Comparison of ENCODE assay signal across 4 fruit fly cellular contexts in the genomic region with DNA sequence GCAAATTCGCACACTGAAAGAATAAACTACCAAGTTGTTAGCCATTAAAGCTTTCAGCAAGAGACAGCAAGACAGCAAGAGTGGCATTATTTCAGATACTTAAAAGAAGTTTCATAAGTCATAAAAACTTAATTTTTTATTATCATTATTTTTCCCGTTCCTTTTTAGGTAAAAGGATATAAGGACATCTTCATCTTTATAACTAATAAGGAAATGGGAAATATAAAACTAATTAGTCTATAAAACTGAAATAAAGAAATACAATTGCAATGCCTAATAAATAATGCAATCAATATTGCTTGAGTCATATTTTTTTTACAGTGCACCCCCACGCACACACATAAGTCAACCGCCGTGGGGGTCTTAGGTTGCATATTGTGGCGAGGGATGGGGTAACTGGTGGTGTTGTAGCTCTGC.
TF ChIP-seq lines count a peak whose summit lies in the region.

No protein-coding gene starts in this region.

- TF ChIP-seq CTCF in whole organism, embryonic (GFP tag; optimal IDR thresholded peaks at IDR 0.05; lab: Kevin White, UChicago): no peak

TF ChIP-seq in whole organism, embryonic, 481 proteins besides CTCF, POLR2A, EP300 and RAD21 (continues in another document):
- TF ChIP-seq Six4 (GFP tag; optimal IDR thresholded peaks at IDR 0.05; lab: Kevin White, UChicago) (no peak), pfk (GFP tag; optimal IDR thresholded peaks at IDR 0.05; lab: Kevin White, UChicago) (no peak), dati (GFP tag; IDR thresholded peaks at IDR 0.05; lab: Robert Waterston, UW) (no peak), chm (GFP tag; IDR thresholded peaks at IDR 0.05; lab: Robert Waterston, UW) (no peak), CG13123 (GFP tag; optimal IDR thresholded peaks at IDR 0.05; lab: Kevin White, UChicago) (no peak), CG10979 (tag; optimal IDR thresholded peaks at IDR 0.05; lab: Kevin White, UChicago) (peak; percentile 21), sens (GFP tag; lab: Kevin White, UChicago) (peak; percentile 76), CG12071 (GFP tag; optimal IDR thresholded peaks at IDR 0.05; lab: Kevin White, UChicago) (no peak), lmd (GFP tag; IDR thresholded peaks at IDR 0.05; lab: Robert Waterston, UW) (no peak), ranshi (GFP tag; IDR thresholded peaks at IDR 0.05; lab: Robert Waterston, UW) (no peak), CG2712 (tag; optimal IDR thresholded peaks at IDR 0.05; lab: Kevin White, UChicago) (peak; percentile 50), Stat92E (GFP tag; optimal IDR thresholded peaks at IDR 0.05; lab: Kevin White, UChicago) (no peak), yki (optimal IDR thresholded peaks at IDR 0.05; lab: Kevin White, UChicago) (no peak), run (tag; optimal IDR thresholded peaks at IDR 0.05; lab: Kevin White, UChicago) (no peak), crp (GFP tag; optimal IDR thresholded peaks at IDR 0.05; lab: Kevin White, UChicago) (no peak), CG42726 (GFP tag; IDR thresholded peaks at IDR 0.05; lab: Robert Waterston, UW; ENCODE audit: partially characterized antibody) (no peak), phol (tag; optimal IDR thresholded peaks at IDR 0.05; lab: Kevin White, UChicago) (peak; percentile 2), Ets65A (GFP tag; lab: Kevin White, UChicago) (peak; percentile 16), oc (tag; optimal IDR thresholded peaks at IDR 0.05; lab: Kevin White, UChicago) (no peak), CoRest (tag; optimal IDR thresholded peaks at IDR 0.05; lab: Kevin White, UChicago) (peak; percentile 1), CG9797 (GFP tag; optimal IDR thresholded peaks at IDR 0.05; lab: Kevin White, UChicago) (no peak), CG10565 (GFP tag; optimal IDR thresholded peaks at IDR 0.05; lab: Kevin White, UChicago) (no peak), bsh (GFP tag; optimal IDR thresholded peaks at IDR 0.05; lab: Kevin White, UChicago) (peak in 1 of 2 experiments; percentile 15)

TF ChIP-seq in whole organism, prepupa, 60 proteins besides CTCF, POLR2A, EP300 and RAD21 (continues in another document):
- TF ChIP-seq CG15336 (GFP tag; IDR thresholded peaks at IDR 0.05; lab: Robert Waterston, UW) (no peak), CG16779 (tag; optimal IDR thresholded peaks at IDR 0.05; lab: Kevin White, UChicago) (peak; percentile 0), CG1621 (tag; optimal IDR thresholded peaks at IDR 0.05; lab: Kevin White, UChicago) (peak; percentile 29), CG3919 (GFP tag; optimal IDR thresholded peaks at IDR 0.05; lab: Kevin White, UChicago) (peak; percentile 56), CG10669 (GFP tag; optimal IDR thresholded peaks at IDR 0.05; lab: Kevin White, UChicago) (peak; percentile 77), CG6854 (GFP tag; optimal IDR thresholded peaks at IDR 0.05; lab: Kevin White, UChicago) (no peak), svp (GFP tag; lab: Kevin White, UChicago) (peak; percentile 84), CG9139 (GFP tag; optimal IDR thresholded peaks at IDR 0.05; lab: Kevin White, UChicago) (peak; percentile 20), fkh (GFP tag; optimal IDR thresholded peaks at IDR 0.05; lab: Kevin White, UChicago) (no peak), CG34406 (GFP tag; optimal IDR thresholded peaks at IDR 0.05; lab: Kevin White, UChicago) (peak; percentile 34), vri (GFP tag; optimal IDR thresholded peaks at IDR 0.05; lab: Kevin White, UChicago) (no peak), CG3032 (tag; optimal IDR thresholded peaks at IDR 0.05; lab: Kevin White, UChicago) (peak; percentile 65), Met (GFP tag; optimal IDR thresholded peaks at IDR 0.05; lab: Kevin White, UChicago) (peak; percentile 60), CG6808 (GFP tag; optimal IDR thresholded peaks at IDR 0.05; lab: Kevin White, UChicago) (peak; percentile 74), achi (GFP tag; optimal IDR thresholded peaks at IDR 0.05; lab: Kevin White, UChicago) (peak; percentile 58), Lpt (GFP tag; optimal IDR thresholded peaks at IDR 0.05; lab: Kevin White, UChicago) (peak; percentile 8), CG11294 (GFP tag; IDR thresholded peaks at IDR 0.05; lab: Robert Waterston, UW) (no peak), spab (GFP tag; optimal IDR thresholded peaks at IDR 0.05; lab: Kevin White, UChicago) (peak; percentile 69), Blimp-1 (GFP tag; optimal IDR thresholded peaks at IDR 0.05; lab: Kevin White, UChicago) (no peak), CG8632 (GFP tag; optimal IDR thresholded peaks at IDR 0.05; lab: Kevin White, UChicago) (peak; percentile 48), net (GFP tag; optimal IDR thresholded peaks at IDR 0.05; lab: Kevin White, UChicago) (no peak), topi (GFP tag; optimal IDR thresholded peaks at IDR 0.05; lab: Kevin White, UChicago) (peak; percentile 66), Sox14 (GFP tag; optimal IDR thresholded peaks at IDR 0.05; lab: Kevin White, UChicago) (peak; percentile 40)

TF ChIP-seq in whole organism, pupa, 21 proteins besides CTCF, POLR2A, EP300 and RAD21:
- TF ChIP-seq CG15710 (tag; optimal IDR thresholded peaks at IDR 0.05; lab: Kevin White, UChicago) (peak; percentile 72), Pif1B (GFP tag; optimal IDR thresholded peaks at IDR 0.05; lab: Kevin White, UChicago) (peak; percentile 28), CG8301 (tag; optimal IDR thresholded peaks at IDR 0.05; lab: Kevin White, UChicago) (peak; percentile 27), gl (tag; optimal IDR thresholded peaks at IDR 0.05; lab: Kevin White, UChicago) (no peak), rn (GFP tag; IDR thresholded peaks at IDR 0.05; lab: Robert Waterston, UW) (no peak), CG8159 (tag; optimal IDR thresholded peaks at IDR 0.05; lab: Kevin White, UChicago) (peak; percentile 84), CG9948 (tag; optimal IDR thresholded peaks at IDR 0.05; lab: Kevin White, UChicago) (peak; percentile 70), CG12605 (GFP tag; IDR thresholded peaks at IDR 0.05; lab: Robert Waterston, UW) (no peak), Pif1A (GFP tag; optimal IDR thresholded peaks at IDR 0.05; lab: Kevin White, UChicago) (peak; percentile 45), CG17806 (tag; optimal IDR thresholded peaks at IDR 0.05; lab: Kevin White, UChicago) (peak; percentile 72), Ets98B (GFP tag; IDR thresholded peaks at IDR 0.05; lab: Robert Waterston, UW) (no peak), Snoo (tag; optimal IDR thresholded peaks at IDR 0.05; lab: Kevin White, UChicago) (peak; percentile 39), CG14655 (GFP tag; optimal IDR thresholded peaks at IDR 0.05; lab: Kevin White, UChicago) (peak; percentile 55), D1 (tag; optimal IDR thresholded peaks at IDR 0.05; lab: Kevin White, UChicago) (peak; percentile 26), CG32121 (GFP tag; IDR thresholded peaks at IDR 0.05; lab: Robert Waterston, UW) (no peak), CG13204 (GFP tag; optimal IDR thresholded peaks at IDR 0.05; lab: Kevin White, UChicago) (no peak), CG10348 (GFP tag; IDR thresholded peaks at IDR 0.05; lab: Robert Waterston, UW) (no peak), fd96Ca (GFP tag; IDR thresholded peaks at IDR 0.05; lab: Robert Waterston, UW) (no peak), CG4496 (GFP tag; IDR thresholded peaks at IDR 0.05; lab: Robert Waterston, UW) (no peak), CG34367 (tag; optimal IDR thresholded peaks at IDR 0.05; lab: Kevin White, UChicago) (peak; percentile 45), EcR (GFP tag; optimal IDR thresholded peaks at IDR 0.05; lab: Kevin White, UChicago) (no peak)

TF ChIP-seq in whole organism, wandering third instar larva, 38 proteins besides CTCF, POLR2A, EP300 and RAD21:
- TF ChIP-seq sage (GFP tag; optimal IDR thresholded peaks at IDR 0.05; lab: Kevin White, UChicago) (no peak), br (GFP tag; optimal IDR thresholded peaks at IDR 0.05; lab: Kevin White, UChicago) (peak; percentile 24), CG32264 (GFP tag; optimal IDR thresholded peaks at IDR 0.05; lab: Kevin White, UChicago) (peak; percentile 5), psq (GFP tag; optimal IDR thresholded peaks at IDR 0.05; lab: Kevin White, UChicago) (peak; percentile 46), Sp1 (GFP tag; optimal IDR thresholded peaks at IDR 0.05; lab: Kevin White, UChicago) (peak; percentile 51), HLH106 (tag; optimal IDR thresholded peaks at IDR 0.05; lab: Kevin White, UChicago) (peak; percentile 38), woc (GFP tag; optimal IDR thresholded peaks at IDR 0.05; lab: Kevin White, UChicago) (no peak), OdsH (GFP tag; optimal IDR thresholded peaks at IDR 0.05; lab: Kevin White, UChicago) (peak; percentile 46), dmrt93B (GFP tag; optimal IDR thresholded peaks at IDR 0.05; lab: Kevin White, UChicago) (peak; percentile 36), fru (GFP tag; optimal IDR thresholded peaks at IDR 0.05; lab: Kevin White, UChicago) (peak; percentile 55), foxo (GFP tag; optimal IDR thresholded peaks at IDR 0.05; lab: Kevin White, UChicago) (peak in 1 of 2 experiments; percentile 55), ey (GFP tag; optimal IDR thresholded peaks at IDR 0.05; lab: Kevin White, UChicago) (peak; percentile 38), lola (GFP tag; optimal IDR thresholded peaks at IDR 0.05; lab: Kevin White, UChicago) (no peak), Hr83 (GFP tag; optimal IDR thresholded peaks at IDR 0.05; lab: Kevin White, UChicago; ENCODE audit: poor library complexity, severe bottlenecking) (no peak), h (GFP tag; optimal IDR thresholded peaks at IDR 0.05; lab: Kevin White, UChicago) (peak; percentile 37), rgr (GFP tag; optimal IDR thresholded peaks at IDR 0.05; lab: Kevin White, UChicago) (peak; percentile 19), Mio (GFP tag; optimal IDR thresholded peaks at IDR 0.05; lab: Kevin White, UChicago) (no peak), dl (GFP tag; optimal IDR thresholded peaks at IDR 0.05; lab: Kevin White, UChicago; ENCODE audit: insufficient read depth in 1 of 2, partially characterized antibody in 2 of 2) (no peak)
TF ChIP-seq in whole organism, wandering third instar larva: peak in this region for 12.

Comparison
In these comparisons a context has a peak if more than half of its experiments do, and no peak if none do; other contexts are left out.
1. Of the 7 proteins assayed by ChIP-seq in both whole organism, embryonic and whole organism, prepupa: peak only in whole organism, embryonic: Blimp-1; only in whole organism, prepupa: CG16779, Hr39 and Lpt; in both: Sox102F; in neither: 2.